Fruit fly (Drosophila melanogaster): Measurements from ENCODE around the gene Unc-76.

The Unc-76 gene

dm6 chrX:2137587-2138341 lies 57.4 kb downstream of the Unc-76 start (continued):
- peak; percentile 96 for TF ChIP-seq jim (GFP tag; optimal IDR thresholded peaks at IDR 0.05)

DNA sequence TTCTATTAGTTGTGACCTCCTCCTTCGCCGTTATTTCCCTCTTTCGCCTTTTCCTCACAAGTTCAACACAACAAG lies 57.8 kb downstream of the Unc-76 start, which contains the start of gene ph-p:
TSS of gene ph-p (minus strand) at position 30 of the 75 bp plus-strand sequence.
- TF ChIP-seq Hnf4 (GFP tag; optimal IDR thresholded peaks at IDR 0.05) = no peak

DNA sequence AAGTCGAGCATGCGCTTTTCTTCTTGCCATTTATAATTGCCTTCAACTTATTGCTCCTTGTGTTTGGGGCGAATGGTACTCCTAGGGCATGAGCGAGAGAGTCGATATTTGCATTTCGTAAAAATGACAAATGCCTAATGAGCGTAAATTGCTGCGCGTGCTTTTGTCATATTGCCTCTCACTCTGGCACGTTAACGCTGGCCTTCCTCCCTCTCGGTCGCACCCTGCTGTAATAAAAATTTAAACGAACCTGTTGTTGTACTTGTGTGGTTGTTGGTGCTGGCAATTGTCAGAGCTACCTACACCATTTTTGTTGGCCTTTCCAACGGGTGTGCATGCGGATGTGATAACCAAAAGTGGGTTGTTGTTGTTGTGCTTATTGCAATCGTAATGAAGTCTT lies 58.0 kb downstream of the Unc-76 start:
- TF ChIP-seq br (GFP tag; optimal IDR thresholded peaks at IDR 0.05) (no peak), sv (GFP tag; optimal IDR thresholded peaks at IDR 0.05) (no peak), foxo (GFP tag; optimal IDR thresholded peaks at IDR 0.05) (no peak), Dfd (GFP tag; optimal IDR thresholded peaks at IDR 0.05) (no peak), OdsH (GFP tag; optimal IDR thresholded peaks at IDR 0.05) (no peak), jim (GFP tag; optimal IDR thresholded peaks at IDR 0.05) (no peak), dl (GFP tag; optimal IDR thresholded peaks at IDR 0.05; ENCODE audit: insufficient read depth in 1 of 2, partially characterized antibody in 2 of 2) (no peak), tai (GFP tag; optimal IDR thresholded peaks at IDR 0.05) (no peak), pan (optimal IDR thresholded peaks at IDR 0.05) (no peak), h (GFP tag; optimal IDR thresholded peaks at IDR 0.05) (no peak), rgr (GFP tag; optimal IDR thresholded peaks at IDR 0.05) (no peak), Abd-B (GFP tag; optimal IDR thresholded peaks at IDR 0.05) (no peak), sage (GFP tag; optimal IDR thresholded peaks at IDR 0.05) (no peak), Jra (GFP tag; optimal IDR thresholded peaks at IDR 0.05) (no peak), CrebA (GFP tag; optimal IDR thresholded peaks at IDR 0.05; ENCODE audit: borderline replicate concordance) (no peak)

DNA sequence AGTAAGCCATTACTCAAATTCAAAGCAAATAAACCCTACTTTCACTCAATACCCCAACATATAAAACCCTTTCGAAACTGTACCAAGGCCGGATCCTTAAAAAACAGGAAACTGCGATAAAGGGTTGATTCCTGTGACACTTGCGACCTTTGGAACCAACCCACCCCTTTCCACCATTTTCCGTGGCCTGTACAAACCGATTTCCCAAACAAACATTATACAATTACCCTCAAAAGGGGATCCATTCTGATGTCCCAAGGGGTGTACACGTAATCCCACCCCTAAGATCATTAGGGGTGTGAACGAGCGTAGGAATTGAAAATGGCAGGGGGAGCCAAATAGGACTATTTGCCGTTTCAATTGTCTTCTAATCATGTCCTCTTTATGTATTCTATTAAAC lies 59.2 kb downstream of the Unc-76 start:
- TF ChIP-seq h (GFP tag; optimal IDR thresholded peaks at IDR 0.05) (no peak), tai (GFP tag; optimal IDR thresholded peaks at IDR 0.05) (no peak)

dm6 chrX:2140487-2140886 lies 60.1 kb downstream of the Unc-76 start:
- TF ChIP-seq N (GFP tag; optimal IDR thresholded peaks at IDR 0.05) (no peak), CG32264 (GFP tag; optimal IDR thresholded peaks at IDR 0.05) (no peak), jim (GFP tag; optimal IDR thresholded peaks at IDR 0.05) (no peak), CG9705 (GFP tag; optimal IDR thresholded peaks at IDR 0.05) (peak; percentile 28), brk (GFP tag; optimal IDR thresholded peaks at IDR 0.05) (no peak), Hnf4 (GFP tag; optimal IDR thresholded peaks at IDR 0.05) (no peak), br (GFP tag; optimal IDR thresholded peaks at IDR 0.05) (peak; percentile 2), Jra (GFP tag; optimal IDR thresholded peaks at IDR 0.05) (no peak), Sp1 (GFP tag; optimal IDR thresholded peaks at IDR 0.05) (peak; percentile 25), Hr83 (GFP tag; optimal IDR thresholded peaks at IDR 0.05; ENCODE audit: poor library complexity, severe bottlenecking) (peak; percentile 44), usp (GFP tag; optimal IDR thresholded peaks at IDR 0.05) (no peak), rgr (GFP tag; optimal IDR thresholded peaks at IDR 0.05) (peak; percentile 12), Dif (GFP tag; optimal IDR thresholded peaks at IDR 0.05; ENCODE audit: partially characterized antibody) (no peak)

DNA sequence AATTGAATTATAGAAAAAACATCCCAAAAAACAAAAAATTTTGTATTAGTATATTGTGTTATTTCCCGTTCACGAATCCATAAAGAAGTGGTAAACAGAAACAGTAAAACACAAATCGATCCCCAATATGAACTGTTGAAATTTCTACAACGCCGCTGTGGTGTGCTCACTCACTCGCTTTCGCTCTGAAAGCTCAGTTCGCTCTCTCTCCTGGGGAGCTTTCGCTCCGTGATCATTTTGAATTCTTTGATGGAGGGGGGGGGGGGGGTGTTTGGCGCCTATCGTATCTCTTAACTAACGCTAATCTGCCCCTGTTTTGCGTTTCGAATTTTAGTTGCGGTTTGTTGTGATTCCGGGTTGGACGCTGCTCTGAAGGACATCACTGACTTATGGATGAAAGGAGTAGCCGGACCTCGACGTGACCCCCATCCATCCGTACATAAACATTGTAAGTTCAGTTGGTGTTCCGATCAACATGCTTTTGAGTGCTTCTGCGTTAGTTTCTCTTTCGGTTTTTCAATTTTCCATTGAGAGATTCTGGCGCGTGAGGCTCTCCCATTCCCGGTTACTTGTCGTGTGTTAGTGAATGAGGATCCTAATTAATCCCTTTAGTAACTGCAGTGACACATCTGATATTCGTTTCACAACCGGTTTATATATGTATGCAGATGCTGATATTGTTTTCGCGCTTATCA lies 60.9 kb downstream of the Unc-76 start, which contains the start of gene D2hgdh:
TSS of gene D2hgdh (plus strand) at position 331 of the 695 bp plus-strand sequence.
- TF ChIP-seq dsf (GFP tag; optimal IDR thresholded peaks at IDR 0.05; ENCODE audit: borderline replicate concordance) = no peak
- peak; percentile 25 for TF ChIP-seq ey (GFP tag; optimal IDR thresholded peaks at IDR 0.05)
- no peak for TF ChIP-seq CG9705 (GFP tag; optimal IDR thresholded peaks at IDR 0.05)
- no peak for TF ChIP-seq Abd-B (GFP tag; optimal IDR thresholded peaks at IDR 0.05)
- TF ChIP-seq GATAd (GFP tag; optimal IDR thresholded peaks at IDR 0.05) = no peak
- no peak for TF ChIP-seq jim (GFP tag; optimal IDR thresholded peaks at IDR 0.05)
- TF ChIP-seq h (GFP tag; optimal IDR thresholded peaks at IDR 0.05) = peak; percentile 23
- peak; percentile 41 for TF ChIP-seq Hnf4 (GFP tag; optimal IDR thresholded peaks at IDR 0.05)
- no peak for TF ChIP-seq br (GFP tag; optimal IDR thresholded peaks at IDR 0.05)
- TF ChIP-seq OdsH (GFP tag; optimal IDR thresholded peaks at IDR 0.05) = peak; percentile 46
- no peak for TF ChIP-seq pan (optimal IDR thresholded peaks at IDR 0.05)
- no peak for TF ChIP-seq Jra (GFP tag; optimal IDR thresholded peaks at IDR 0.05)
- TF ChIP-seq fru (GFP tag; optimal IDR thresholded peaks at IDR 0.05) = no peak
- no peak for TF ChIP-seq sv (GFP tag; optimal IDR thresholded peaks at IDR 0.05)
- TF ChIP-seq sage (GFP tag; optimal IDR thresholded peaks at IDR 0.05) = no peak
- TF ChIP-seq dmrt93B (GFP tag; optimal IDR thresholded peaks at IDR 0.05) = no peak
- TF ChIP-seq rgr (GFP tag; optimal IDR thresholded peaks at IDR 0.05) = peak; percentile 56
- TF ChIP-seq Mio (GFP tag; optimal IDR thresholded peaks at IDR 0.05) = no peak
- TF ChIP-seq lola (GFP tag; optimal IDR thresholded peaks at IDR 0.05) = no peak
- no peak for TF ChIP-seq Rel (GFP tag; optimal IDR thresholded peaks at IDR 0.05)
- peak; percentile 35 for TF ChIP-seq Rel (tag; optimal IDR thresholded peaks at IDR 0.05)
- no peak for TF ChIP-seq Vsx2 (GFP tag; optimal IDR thresholded peaks at IDR 0.05; ENCODE audit: partially characterized antibody)
- TF ChIP-seq Sp1 (GFP tag; optimal IDR thresholded peaks at IDR 0.05) = no peak
- no peak for TF ChIP-seq Myc (optimal IDR thresholded peaks at IDR 0.05)
- no peak for TF ChIP-seq usp (GFP tag; optimal IDR thresholded peaks at IDR 0.05)
- peak; percentile 44 for TF ChIP-seq Dif (GFP tag; optimal IDR thresholded peaks at IDR 0.05; ENCODE audit: partially characterized antibody)
- peak; percentile 50 for TF ChIP-seq HLH106 (tag; optimal IDR thresholded peaks at IDR 0.05)
- TF ChIP-seq Hr78 (GFP tag; optimal IDR thresholded peaks at IDR 0.05) = no peak
- no peak for TF ChIP-seq woc (GFP tag; optimal IDR thresholded peaks at IDR 0.05)
